Worm (Caenorhabditis elegans) whole organism, midembryonic: ENCODE measurements around the gene C56C10.9.

Experiments
- cog-1 ChIP-seq: sonication (generic microtip); optimal IDR thresholded peaks from 2 replicates; lab custom pipeline; 2016; ENCODE audit warnings: missing genetic modification characterization, missing compliant biosample characterization
- flt-1 ChIP-seq: fragments of 200-800 bp; sonication (Bioruptor generic); IDR thresholded peaks from 2 replicates; pipeline ENCODE4 v1.3.6; 2022; ENCODE audit warnings: missing genetic modification characterization, missing compliant biosample characterization
- klf-2 ChIP-seq: fragments of 200-800 bp; sonication (Bioruptor generic); conservative IDR thresholded peaks from 2 replicates; pipeline ENCODE4 v1.3.6; 2022; ENCODE audit warnings: missing genetic modification reagents, missing genetic modification characterization, missing compliant biosample characterization
- tab-1 ChIP-seq: fragments of 200-800 bp; sonication (Bioruptor generic); IDR thresholded peaks from 2 replicates; pipeline ENCODE4 v1.3.6; 2022; ENCODE audit warnings: missing genetic modification characterization, missing compliant biosample characterization

- TF ChIP-seq cog-1 (tag; lab: Kevin White, UChicago) (no peak), klf-2 (no peak), tab-1 (GFP tag; lab: Robert Waterston, UW) (no peak), flt-1 (GFP tag; lab: Robert Waterston, UW) (no peak)
These were observed at the start of gene C56C10.9 for ce11 chrII:6592251-6592650.
